Worm (Caenorhabditis elegans) whole organism, L4/young adult: ENCODE data around the gene C47G2.4.

Experiments used
- W03F9.2 ChIP-seq: fragments of 150-350 bp; optimal IDR thresholded peaks from 2 replicates; lab custom pipeline; 2014; ENCODE audit warnings: missing biosample characterization, missing genetic modification characterization
- dao-5 ChIP-seq: sonication (generic microtip); optimal IDR thresholded peaks from 2 replicates; lab custom pipeline; 2016; ENCODE audit warnings: missing genotype, missing genetic modification characterization, moderate library complexity, missing compliant biosample characterization
- him-1 ChIP-seq: sonication (generic microtip); optimal IDR thresholded peaks from 2 replicates; lab custom pipeline; 2016; ENCODE audit warnings: missing genotype, missing genetic modification reagents, missing genetic modification characterization, missing compliant biosample characterization

DNA sequence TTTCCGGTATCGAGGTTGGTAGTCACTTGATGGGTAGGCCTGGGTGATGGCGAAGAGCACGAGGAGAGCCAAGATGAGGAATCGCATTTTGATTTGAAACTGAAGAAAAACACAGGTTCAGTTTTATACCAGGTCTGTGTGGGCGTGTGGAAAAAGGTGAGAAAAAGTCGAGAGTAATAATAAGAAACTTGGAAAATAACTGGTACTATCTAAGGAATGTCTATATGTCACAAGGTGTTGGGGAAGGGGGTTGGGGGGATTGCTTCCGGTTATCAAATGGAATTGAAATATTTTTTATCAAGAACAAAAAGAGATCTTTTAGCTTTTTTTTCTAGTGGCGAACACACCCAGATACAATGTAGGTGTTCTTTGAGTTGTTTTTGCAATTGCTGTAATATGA, 26.2 kb upstream of the C47G2.4 start, which contains the start of gene nlp-51:
- TF ChIP-seq him-1 (tag; lab: Kevin White, UChicago): no peak
- no peak for TF ChIP-seq dao-5 (tag; lab: Kevin White, UChicago)
- no peak for TF ChIP-seq W03F9.2
